Worm (Caenorhabditis elegans) whole organism, late embryonic: ENCODE data around the gene ZC302.3.

ENCODE experiments used
- T23F11.4 ChIP-seq: fragments of 200-800 bp; sonication (Bioruptor generic); optimal IDR thresholded peaks from 2 replicates; lab custom pipeline; 2018; ENCODE audit warnings: mild to moderate bottlenecking, missing genetic modification characterization, missing compliant biosample characterization
- ceh-14 ChIP-seq: sonication (generic microtip); optimal IDR thresholded peaks from 2 replicates; lab custom pipeline; 2016; ENCODE audit warnings: missing genotype, missing genetic modification characterization, missing compliant biosample characterization
- ceh-18 ChIP-seq: sonication (generic microtip); optimal IDR thresholded peaks from 2 replicates; lab custom pipeline; 2016; ENCODE audit warnings: missing genetic modification characterization, missing compliant biosample characterization
- ceh-2 ChIP-seq: sonication (generic microtip); optimal IDR thresholded peaks from 2 replicates; lab custom pipeline; 2016; ENCODE audit warnings: missing genotype, missing genetic modification characterization, missing compliant biosample characterization
- ceh-22 ChIP-seq: sonication (generic microtip); optimal IDR thresholded peaks from 2 replicates; lab custom pipeline; 2017; ENCODE audit warnings: missing biosample characterization, missing genetic modification characterization
- ceh-24 ChIP-seq: sonication (generic microtip); optimal IDR thresholded peaks from 2 replicates; lab custom pipeline; 2016; ENCODE audit warnings: mild to moderate bottlenecking, missing genetic modification characterization, missing compliant biosample characterization
- ceh-30 ChIP-seq: fragments of 150-350 bp; optimal IDR thresholded peaks from 2 replicates; lab custom pipeline; 2014; ENCODE audit warnings: missing biosample characterization, missing genetic modification characterization
- ceh-48 ChIP-seq: sonication (generic microtip); optimal IDR thresholded peaks from 2 replicates; lab custom pipeline; 2016; ENCODE audit warnings: missing genetic modification characterization, inconsistent platforms, missing compliant biosample characterization
- ceh-6 ChIP-seq: fragments of 200-800 bp; sonication (Bioruptor generic); optimal IDR thresholded peaks from 2 replicates; lab custom pipeline; 2018; ENCODE audit warnings: mild to moderate bottlenecking, missing genetic modification characterization, missing compliant biosample characterization
- che-1 ChIP-seq: sonication (generic microtip); optimal IDR thresholded peaks from 2 replicates; lab custom pipeline; 2016; ENCODE audit warnings: mild to moderate bottlenecking, missing genetic modification characterization, missing compliant biosample characterization
- dmd-4 ChIP-seq: sonication (generic microtip); optimal IDR thresholded peaks from 2 replicates; lab custom pipeline; 2016; ENCODE audit warnings: borderline replicate concordance, missing genetic modification characterization, missing compliant biosample characterization
- dve-1 ChIP-seq: sonication (generic microtip); optimal IDR thresholded peaks from 2 replicates; lab custom pipeline; 2017; ENCODE audit warnings: antibody characterized with exemption, mild to moderate bottlenecking, missing genetic modification characterization, missing compliant biosample characterization
- elt-2 ChIP-seq: sonication (generic microtip); optimal IDR thresholded peaks from 2 replicates; lab custom pipeline; 2016; ENCODE audit warnings: missing genetic modification reagents, missing genetic modification characterization, missing compliant biosample characterization
- fax-1 ChIP-seq: sonication (generic microtip); optimal IDR thresholded peaks from 2 replicates; lab custom pipeline; 2016; ENCODE audit warnings: missing genotype, missing genetic modification characterization, missing compliant biosample characterization
- fkh-10 ChIP-seq: fragments of 150-350 bp; optimal IDR thresholded peaks from 2 replicates; lab custom pipeline; 2014; ENCODE audit warnings: missing biosample characterization, missing genetic modification reagents, missing genetic modification characterization
- fkh-6 ChIP-seq: sonication (generic microtip); optimal IDR thresholded peaks from 2 replicates; lab custom pipeline; 2016; ENCODE audit warnings: missing genetic modification characterization, missing compliant biosample characterization
- hlh-6 ChIP-seq: sonication (generic microtip); optimal IDR thresholded peaks from 2 replicates; lab custom pipeline; 2016; ENCODE audit warnings: missing genotype, missing genetic modification characterization, missing compliant biosample characterization
- hlh-8 ChIP-seq: sonication (generic microtip); optimal IDR thresholded peaks from 2 replicates; lab custom pipeline; 2016; ENCODE audit warnings: missing genotype, missing genetic modification characterization, missing compliant biosample characterization
- lim-6 ChIP-seq: sonication (generic microtip); optimal IDR thresholded peaks from 2 replicates; lab custom pipeline; 2016; ENCODE audit warnings: missing genetic modification characterization, missing compliant biosample characterization
- madf-2 ChIP-seq: sonication (generic microtip); optimal IDR thresholded peaks from 2 replicates; lab custom pipeline; 2017; ENCODE audit warnings: missing genetic modification characterization, missing compliant biosample characterization
- nfya-1 ChIP-seq: sonication (generic microtip); optimal IDR thresholded peaks from 2 replicates; lab custom pipeline; 2017; ENCODE audit warnings: missing genetic modification characterization, mild to moderate bottlenecking, missing compliant biosample characterization, antibody characterized with exemption, moderate library complexity
- nhr-232 ChIP-seq: sonication (generic microtip); optimal IDR thresholded peaks from 2 replicates; lab custom pipeline; 2016; ENCODE audit warnings: missing genetic modification characterization, missing compliant biosample characterization
- npax-4 ChIP-seq: sonication (generic microtip); optimal IDR thresholded peaks from 2 replicates; lab custom pipeline; 2016; ENCODE audit warnings: missing genetic modification characterization, missing compliant biosample characterization
- pag-3 ChIP-seq: sonication (generic microtip); optimal IDR thresholded peaks from 2 replicates; lab custom pipeline; 2016; ENCODE audit warnings: missing compliant biosample characterization, missing genetic modification characterization, borderline replicate concordance
- pax-1 ChIP-seq: fragments of 150-350 bp; optimal IDR thresholded peaks from 2 replicates; lab custom pipeline; 2014; ENCODE audit warnings: missing biosample characterization, missing genetic modification characterization
- pha-2 ChIP-seq: sonication (generic microtip); optimal IDR thresholded peaks from 2 replicates; lab custom pipeline; 2017; ENCODE audit warnings: mild to moderate bottlenecking, missing genetic modification characterization, missing compliant biosample characterization
- pha-4 ChIP-seq: fragments of 150-350 bp; optimal IDR thresholded peaks from 2 replicates; lab custom pipeline; 2018; ENCODE audit warnings: missing biosample characterization, missing genetic modification reagents, missing genetic modification characterization
- ref-2 ChIP-seq: sonication (generic microtip); optimal IDR thresholded peaks from 2 replicates; lab custom pipeline; 2016; ENCODE audit warnings: missing genetic modification characterization, missing compliant biosample characterization
- rnt-1 ChIP-seq: sonication (generic microtip); optimal IDR thresholded peaks from 2 replicates; lab custom pipeline; 2016; ENCODE audit warnings: missing genetic modification characterization, missing compliant biosample characterization
- sox-4 ChIP-seq: sonication (generic microtip); optimal IDR thresholded peaks from 2 replicates; lab custom pipeline; 2017; ENCODE audit warnings: mild to moderate bottlenecking, missing genetic modification characterization, inconsistent platforms, missing compliant biosample characterization
- syd-9 ChIP-seq: sonication (generic microtip); optimal IDR thresholded peaks from 2 replicates; lab custom pipeline; 2016; ENCODE audit warnings: mild to moderate bottlenecking, missing genetic modification characterization, moderate library complexity, missing compliant biosample characterization
- ttx-3 ChIP-seq: sonication (generic microtip); optimal IDR thresholded peaks from 2 replicates; lab custom pipeline; 2016; ENCODE audit warnings: missing genetic modification reagents, missing genetic modification characterization, missing compliant biosample characterization
- unc-3 ChIP-seq, 2 experiments: fragments of 200-800 bp in 1 of 2; sonication (Bioruptor generic) in 1 of 2; sonication (generic microtip) in 1 of 2; conservative IDR thresholded peaks in 1 of 2; optimal IDR thresholded peaks in 1 of 2; 2 replicates each; pipeline versions ENCODE4 v1.3.6 to Lab custom; 2016 to 2022; ENCODE audit warnings: missing compliant biosample characterization in 2 of 2, missing genetic modification characterization in 2 of 2, missing genetic modification reagents in 1 of 2
- unc-42 ChIP-seq: sonication (generic microtip); optimal IDR thresholded peaks from 2 replicates; lab custom pipeline; 2016; ENCODE audit warnings: missing genotype, missing genetic modification characterization, missing compliant biosample characterization
- unc-55 ChIP-seq: sonication (generic microtip); optimal IDR thresholded peaks from 2 replicates; lab custom pipeline; 2017; ENCODE audit warnings: missing biosample characterization, missing genetic modification reagents, missing genetic modification characterization
- unc-86 ChIP-seq: sonication (generic microtip); optimal IDR thresholded peaks from 2 replicates; lab custom pipeline; 2016; ENCODE audit warnings: missing genetic modification characterization, missing compliant biosample characterization

ZC302.3 gene

DNA sequence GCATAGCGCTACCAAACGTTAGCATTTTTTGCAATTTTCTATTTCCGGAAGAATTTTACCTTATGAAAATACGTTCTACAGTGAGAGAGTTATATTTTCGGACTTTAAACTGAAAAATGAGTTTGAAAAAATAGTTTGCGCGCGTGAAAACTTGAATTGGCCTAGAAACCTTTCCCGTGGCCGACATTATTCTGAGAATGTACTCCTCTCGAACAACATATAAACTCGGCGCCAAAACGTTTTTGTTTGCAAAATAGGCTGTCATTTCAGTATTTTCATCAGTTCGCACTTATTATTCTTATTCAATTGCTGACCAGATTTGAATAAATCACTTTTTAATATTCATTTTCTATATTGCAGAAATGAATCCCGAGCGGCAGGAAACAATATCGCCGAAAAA, 4.5 kb downstream of the ZC302.3 start, which contains the start of the genes mre-11 and wdr-5.3 (continued):
- TF ChIP-seq ceh-24 (tag; lab: Kevin White, UChicago), result no peak
- TF ChIP-seq ceh-2 (tag; lab: Kevin White, UChicago), result peak; percentile 53
- no peak for TF ChIP-seq hlh-8 (tag; lab: Kevin White, UChicago)
- TF ChIP-seq pag-3 (tag; lab: Kevin White, UChicago), result no peak
- TF ChIP-seq pha-2 (tag; lab: Kevin White, UChicago), result no peak
- no peak for TF ChIP-seq ceh-18 (tag; lab: Kevin White, UChicago)
- TF ChIP-seq npax-4 (tag; lab: Kevin White, UChicago), result no peak
- no peak for TF ChIP-seq ref-2 (tag; lab: Kevin White, UChicago)
- TF ChIP-seq fkh-10 (GFP tag; lab: Kevin White, UChicago), result no peak
- no peak for TF ChIP-seq dve-1
- no peak for TF ChIP-seq ceh-14 (tag; lab: Kevin White, UChicago)
- TF ChIP-seq syd-9 (tag; lab: Kevin White, UChicago), result no peak
- no peak for TF ChIP-seq rnt-1
- TF ChIP-seq unc-86 (tag; lab: Kevin White, UChicago), result no peak
- no peak for TF ChIP-seq elt-2 (tag; lab: Kevin White, UChicago)
- no peak for TF ChIP-seq unc-42
- TF ChIP-seq hlh-6 (tag; lab: Kevin White, UChicago), result no peak
- TF ChIP-seq fax-1, result peak; percentile 29
- TF ChIP-seq nhr-232 (tag; lab: Kevin White, UChicago), result no peak
- TF ChIP-seq T23F11.4 (GFP tag; lab: Kevin White, UChicago), result no peak
- no peak for TF ChIP-seq ceh-22 (tag; lab: Kevin White, UChicago)
- no peak for TF ChIP-seq dmd-4 (tag; lab: Kevin White, UChicago)
- TF ChIP-seq pha-4 (tag; lab: Kevin White, UChicago), result no peak
- TF ChIP-seq ceh-30, result no peak
- no peak for TF ChIP-seq unc-3 (GFP tag; conservative IDR thresholded peaks at IDR 0.05; lab: Robert Waterston, UW)
- no peak for TF ChIP-seq unc-3 (tag; optimal IDR thresholded peaks at IDR 0.05; lab: Kevin White, UChicago)
- no peak for TF ChIP-seq lim-6
- no peak for TF ChIP-seq ceh-6 (GFP tag; lab: Kevin White, UChicago)
- TF ChIP-seq che-1 (tag; lab: Kevin White, UChicago), result no peak
- no peak for TF ChIP-seq ceh-48 (tag; lab: Kevin White, UChicago)
- TF ChIP-seq ttx-3 (tag; lab: Kevin White, UChicago), result no peak
- TF ChIP-seq madf-2 (tag; lab: Kevin White, UChicago), result no peak
- TF ChIP-seq fkh-6 (tag; lab: Kevin White, UChicago), result no peak
- no peak for TF ChIP-seq pax-1 (tag; lab: Kevin White, UChicago)
- no peak for TF ChIP-seq nfya-1 (tag; lab: Kevin White, UChicago)
- TF ChIP-seq sox-4 (tag; lab: Kevin White, UChicago), result no peak
- TF ChIP-seq, all 69 proteins: peak for 8

DNA sequence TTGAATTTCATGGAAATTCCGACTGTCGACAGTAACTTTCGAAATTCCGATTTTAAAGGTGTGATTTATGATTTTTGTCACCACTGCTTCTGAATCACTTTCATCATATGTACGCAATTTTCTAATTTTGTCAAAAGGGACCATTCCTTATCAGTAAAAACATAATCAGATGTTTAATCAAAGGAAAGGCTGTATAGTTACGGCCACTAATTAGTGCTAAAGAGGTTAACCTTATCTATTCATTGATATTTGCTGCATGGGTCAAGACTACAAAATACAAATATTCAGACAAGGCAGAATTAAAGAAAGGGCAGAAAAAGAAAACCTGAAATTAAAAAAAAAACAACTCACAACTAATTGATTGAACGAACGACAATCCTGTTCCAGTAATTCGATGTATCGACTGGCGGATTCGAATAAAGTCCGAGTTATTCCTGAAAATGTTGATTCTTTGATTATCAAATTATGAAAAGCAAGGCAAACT, 9.2 kb downstream of the ZC302.3 start, which contains the start of gene T28B11.1:
Gene T28B11.1, minus strand, starts transcription at position 434 of the 484 bp plus-strand sequence.
- no peak for TF ChIP-seq T23F11.4 (GFP tag; lab: Kevin White, UChicago)
- TF ChIP-seq elt-2 (tag; lab: Kevin White, UChicago), result peak; percentile 94

DNA sequence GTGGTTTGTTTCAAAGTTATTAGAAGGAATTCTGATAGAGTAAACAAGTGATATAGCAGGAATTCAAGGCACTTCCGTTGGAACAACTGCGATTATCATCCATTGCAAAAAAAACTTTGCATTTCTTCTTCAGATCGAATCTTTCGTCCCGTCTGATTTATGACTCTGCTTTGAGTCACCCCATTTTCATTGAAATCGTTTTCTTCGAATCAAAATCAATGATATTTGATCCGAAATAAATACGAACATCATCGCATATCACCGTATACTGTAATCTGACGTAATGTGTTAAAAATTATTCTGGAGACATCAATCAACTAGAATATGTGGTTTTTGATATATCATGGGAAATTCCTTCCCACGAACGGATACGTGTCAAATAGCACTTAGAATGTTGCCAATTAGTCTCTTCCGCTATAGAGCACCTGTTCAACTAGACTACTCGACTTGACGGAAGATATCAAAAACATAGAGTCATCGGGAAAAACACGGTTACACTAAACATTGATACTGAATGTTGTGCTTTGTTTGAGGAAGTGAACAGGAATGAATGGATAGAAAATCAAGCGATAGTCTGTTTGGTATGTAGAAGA, 10.3 kb downstream of the ZC302.3 start:
- TF ChIP-seq ceh-30, result no peak
- TF ChIP-seq unc-55 (GFP tag; lab: Kevin White, UChicago), result peak; percentile 47
- TF ChIP-seq, all 69 proteins: peak for 1
